Fruit fly (Drosophila melanogaster) Kc167 (cell line): ENCODE data around the gene CG4558.
A peak's percentile ranks its signal among the peaks of the same experiment; 100 is the strongest.

Experiments
- Myc ChIP-seq: fragments of >200 bp; optimal IDR thresholded peaks from 2 replicates; lab custom pipeline; 2017; ENCODE audit warnings: missing external identifiers
- Sin3A ChIP-seq: fragments of >200 bp; optimal IDR thresholded peaks from 2 replicates; lab custom pipeline; 2018; ENCODE audit warnings: missing external identifiers
- h ChIP-seq: fragments of >200 bp; optimal IDR thresholded peaks from 3 replicates; lab custom pipeline; 2018; ENCODE audit warnings: missing external identifiers
- insv ChIP-seq: fragments of >200 bp; optimal IDR thresholded peaks from 3 replicates; lab custom pipeline; 2018; ENCODE audit warnings: missing external identifiers
- psq ChIP-seq: fragments of >200 bp; optimal IDR thresholded peaks from 2 replicates; lab custom pipeline; 2017; ENCODE audit warnings: missing external identifiers
- ttk ChIP-seq: sonication (Bioruptor generic); optimal IDR thresholded peaks from 2 replicates; lab custom pipeline; 2017; ENCODE audit warnings: missing external identifiers

The CG4558 gene

dm6 chrX:6859756-6860412 lies 10.3 kb downstream of the CG4558 start:
- TF ChIP-seq Myc (no peak), insv (no peak), Sin3A (lab: Kevin White, UChicago) (no peak), ttk (lab: Kevin White, UChicago) (no peak), psq (lab: Kevin White, UChicago) (no peak), h (lab: Kevin White, UChicago) (no peak)

dm6 chrX:6860413-6861089 lies 11.0 kb downstream of the CG4558 start:
- TF ChIP-seq Sin3A (lab: Kevin White, UChicago), result no peak
- TF ChIP-seq Myc, result no peak
- TF ChIP-seq ttk (lab: Kevin White, UChicago), result no peak
- TF ChIP-seq insv, result no peak
- no peak for TF ChIP-seq psq (lab: Kevin White, UChicago)
- no peak for TF ChIP-seq h (lab: Kevin White, UChicago)

dm6 chrX:6861523-6862077 lies 12.0 kb downstream of the CG4558 start:
- TF ChIP-seq Sin3A (lab: Kevin White, UChicago) (no peak), insv (no peak), Myc (no peak)

- peak; percentile 52 for TF ChIP-seq psq (lab: Kevin White, UChicago)
- no peak for TF ChIP-seq insv
- TF ChIP-seq ttk (lab: Kevin White, UChicago), result no peak
- TF ChIP-seq h (lab: Kevin White, UChicago), result no peak
These were observed 13.1 kb downstream of the CG4558 start for dm6 chrX:6862521-6863288.

- no peak for TF ChIP-seq psq (lab: Kevin White, UChicago)
- TF ChIP-seq ttk (lab: Kevin White, UChicago), result no peak
- TF ChIP-seq Myc, result no peak
- no peak for TF ChIP-seq insv
- TF ChIP-seq Sin3A (lab: Kevin White, UChicago), result no peak
- TF ChIP-seq h (lab: Kevin White, UChicago), result no peak
These were observed 13.8 kb downstream of the CG4558 start, which contains the start of gene CG43736 for dm6 chrX:6863289-6863938. Gene CG43736 (plus strand): TSS chrX:6863888.

- TF ChIP-seq insv, result no peak
- TF ChIP-seq ttk (lab: Kevin White, UChicago), result no peak
- TF ChIP-seq Sin3A (lab: Kevin White, UChicago), result no peak
- TF ChIP-seq psq (lab: Kevin White, UChicago), result no peak
- no peak for TF ChIP-seq Myc
- TF ChIP-seq h (lab: Kevin White, UChicago), result no peak
These were observed 15.5 kb downstream of the CG4558 start for dm6 chrX:6865039-6865438.

- no peak for TF ChIP-seq insv
- TF ChIP-seq psq (lab: Kevin White, UChicago), result no peak
- no peak for TF ChIP-seq Sin3A (lab: Kevin White, UChicago)
- TF ChIP-seq ttk (lab: Kevin White, UChicago), result no peak
- TF ChIP-seq h (lab: Kevin White, UChicago), result no peak
- TF ChIP-seq Myc, result no peak
These were observed 16.5 kb downstream of the CG4558 start for dm6 chrX:6866040-6866439.

- TF ChIP-seq h (lab: Kevin White, UChicago) (no peak), Myc (no peak), ttk (lab: Kevin White, UChicago) (no peak), insv (no peak), Sin3A (lab: Kevin White, UChicago) (no peak), psq (lab: Kevin White, UChicago) (no peak)
These were observed 17.2 kb downstream of the CG4558 start for dm6 chrX:6866764-6867163.

dm6 chrX:6867175-6868023 lies 17.8 kb downstream of the CG4558 start, which contains the start of gene CG14434:
Gene CG14434 (minus strand): TSS chrX:6867194.
- TF ChIP-seq Sin3A (lab: Kevin White, UChicago) (no peak), h (lab: Kevin White, UChicago) (no peak), psq (lab: Kevin White, UChicago) (peak; percentile 89)

- no peak for TF ChIP-seq insv
- TF ChIP-seq psq (lab: Kevin White, UChicago), result peak; percentile 38
- no peak for TF ChIP-seq Myc
These were observed 18.6 kb downstream of the CG4558 start for dm6 chrX:6868024-6868628.
